Worm (Caenorhabditis elegans): ENCODE measurements around the gene cut-1.

DNA sequence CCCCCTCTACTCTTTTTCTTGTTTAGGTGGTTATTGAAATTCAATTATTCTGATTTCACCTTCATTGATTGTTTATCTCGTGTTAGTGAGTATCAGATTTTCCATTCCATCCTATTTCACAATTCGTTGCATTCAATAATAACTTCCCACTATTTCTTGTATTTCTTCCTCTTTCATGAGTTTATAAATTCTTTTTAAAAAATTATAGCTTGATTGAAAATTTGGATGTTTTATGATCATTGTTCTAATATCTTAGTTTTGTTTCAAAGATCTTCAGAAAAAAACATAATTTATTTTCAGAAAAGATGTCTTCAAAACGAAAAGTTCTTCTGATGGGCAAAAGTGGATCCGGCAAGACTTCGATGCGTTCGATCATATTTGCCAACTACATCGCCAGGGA, 32.1 kb downstream of the cut-1 start, which contains the start of gene raga-1:
- TF ChIP-seq nhr-12 (tag; optimal IDR thresholded peaks at IDR 0.05) (no peak), unc-39 (tag; optimal IDR thresholded peaks at IDR 0.05) (no peak), unc-62 (GFP tag; optimal IDR thresholded peaks at IDR 0.05) (no peak), elt-1 (tag; optimal IDR thresholded peaks at IDR 0.05; ENCODE audit: borderline replicate concordance, insufficient read depth) (no peak), lsy-2 (tag; optimal IDR thresholded peaks at IDR 0.05) (no peak), nhr-28 (tag; optimal IDR thresholded peaks at IDR 0.05) (no peak), pha-4 (tag; optimal IDR thresholded peaks at IDR 0.05) (no peak), ceh-43 (GFP tag; optimal IDR thresholded peaks at IDR 0.05) (no peak), lin-32 (GFP tag; optimal IDR thresholded peaks at IDR 0.05) (no peak)

Data from whole organism, mixed stage, embryonic.